Fruit fly (Drosophila melanogaster): ENCODE measurements around the gene Rcd-1.

The Rcd-1 gene

DNA sequence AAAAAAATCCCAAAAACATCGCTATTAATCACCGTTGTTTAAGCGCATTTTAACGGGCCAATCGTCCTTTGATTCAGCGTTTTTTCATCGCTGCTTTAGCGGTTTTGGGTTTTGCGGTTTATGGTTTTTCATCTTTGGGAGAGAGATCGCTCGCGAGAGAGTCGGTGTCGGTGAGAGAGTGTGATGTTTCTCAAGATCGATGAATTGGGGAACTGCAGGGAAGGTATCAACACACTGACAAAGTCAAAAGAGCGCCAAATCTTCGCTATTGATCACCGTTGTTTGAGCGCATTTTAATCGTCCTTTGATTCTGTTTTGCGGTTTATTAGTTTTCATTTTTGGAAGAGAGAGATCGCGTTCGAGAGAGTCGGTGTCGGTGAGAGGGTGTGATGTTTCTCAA is 51.5 kb downstream of the Rcd-1 start:
- TF ChIP-seq GATAd (GFP tag; optimal IDR thresholded peaks at IDR 0.05) (no peak), lola (GFP tag; optimal IDR thresholded peaks at IDR 0.05) (no peak), CG32264 (GFP tag; optimal IDR thresholded peaks at IDR 0.05) (no peak), N (GFP tag; optimal IDR thresholded peaks at IDR 0.05) (no peak), woc (GFP tag; optimal IDR thresholded peaks at IDR 0.05) (no peak), Vsx2 (GFP tag; optimal IDR thresholded peaks at IDR 0.05; ENCODE audit: partially characterized antibody) (no peak), Dif (GFP tag; optimal IDR thresholded peaks at IDR 0.05; ENCODE audit: partially characterized antibody) (no peak)

Measured in whole organism, wandering third instar larva.